Fruit fly (Drosophila melanogaster) whole organism, prepupa: ENCODE data around the gene CG8138.

Experiments used
- CG11902 ChIP-seq: fragments of 200-800 bp; sonication (Bioruptor generic); optimal IDR thresholded peaks from 3 replicates; lab custom pipeline; 2016; ENCODE audit warnings: missing biosample characterization, missing genetic modification characterization
- CG4318 ChIP-seq: fragments of 200-800 bp; sonication (Bioruptor generic); optimal IDR thresholded peaks from 3 replicates; lab custom pipeline; 2017; ENCODE audit warnings: missing biosample characterization, mild to moderate bottlenecking, missing genetic modification characterization
- CG6163 ChIP-seq: fragments of 200-800 bp; sonication (Bioruptor generic); IDR thresholded peaks from 3 replicates; pipeline ENCODE4 v1.3.6; 2022; ENCODE audit warnings: missing biosample characterization, missing genetic modification characterization
- CG6276 ChIP-seq: fragments of 200-800 bp; sonication (Bioruptor generic); optimal IDR thresholded peaks from 2 replicates; lab custom pipeline; 2017; ENCODE audit warnings: missing biosample characterization, mild to moderate bottlenecking, missing genetic modification characterization
- CG6854 ChIP-seq: fragments of 200-800 bp; sonication (Bioruptor generic); optimal IDR thresholded peaks from 2 replicates; lab custom pipeline; 2017; ENCODE audit warnings: missing biosample characterization, mild to moderate bottlenecking, missing genetic modification characterization
- Eip78C ChIP-seq: fragments of 200-800 bp; sonication (Bioruptor generic); peaks from one replicate; lab custom pipeline; 2016; ENCODE audit warnings: missing biosample characterization, missing genetic modification characterization
- Sox102F ChIP-seq: fragments of 200-800 bp; sonication (Bioruptor generic); optimal IDR thresholded peaks from 2 replicates; lab custom pipeline; 2016; ENCODE audit warnings: missing biosample characterization, mild to moderate bottlenecking, missing genetic modification characterization
- spab ChIP-seq: fragments of 200-800 bp; sonication (Bioruptor generic); optimal IDR thresholded peaks from 2 replicates; lab custom pipeline; 2017; ENCODE audit warnings: missing biosample characterization, mild to moderate bottlenecking, missing genetic modification characterization, missing genetic modification reagents
- vri ChIP-seq: fragments of 200-800 bp; sonication (Bioruptor generic); optimal IDR thresholded peaks from 3 replicates; lab custom pipeline; 2016; ENCODE audit warnings: missing biosample characterization, mild to moderate bottlenecking, missing genetic modification characterization

- TF ChIP-seq vri (GFP tag; lab: Kevin White, UChicago): no peak
- no peak for TF ChIP-seq CG4318
- no peak for TF ChIP-seq spab
- TF ChIP-seq Sox102F (GFP tag; lab: Kevin White, UChicago): no peak
- TF ChIP-seq Eip78C (GFP tag; lab: Kevin White, UChicago): no peak
- TF ChIP-seq CG6854: no peak
- no peak for TF ChIP-seq CG6276 (GFP tag; lab: Kevin White, UChicago)
- no peak for TF ChIP-seq CG6163 (GFP tag; lab: Robert Waterston, UW)
- TF ChIP-seq CG11902: no peak
Measured at dm6 chr3R:13181004-13181403, at the start of gene CG8138.
